Worm (Caenorhabditis elegans): ENCODE measurements around the gene T28F3.9.

- TF ChIP-seq nfya-1 (tag; optimal IDR thresholded peaks at IDR 0.05; ENCODE audit: insufficient read depth) (no peak), ama-1 (optimal IDR thresholded peaks at IDR 0.05) (no peak), ztf-4 (tag; optimal IDR thresholded peaks at IDR 0.05) (no peak), nhr-77 (tag; optimal IDR thresholded peaks at IDR 0.05) (no peak), skn-1 (tag; optimal IDR thresholded peaks at IDR 0.05) (no peak), fkh-10 (GFP tag; optimal IDR thresholded peaks at IDR 0.05) (no peak), nhr-28 (tag; optimal IDR thresholded peaks at IDR 0.05) (no peak), nhr-237 (tag; optimal IDR thresholded peaks at IDR 0.05) (no peak), nhr-76 (tag; optimal IDR thresholded peaks at IDR 0.05) (no peak), snpc-4 (tag; optimal IDR thresholded peaks at IDR 0.05) (no peak), ceh-82 (tag; optimal IDR thresholded peaks at IDR 0.05) (no peak), ceh-9 (tag; optimal IDR thresholded peaks at IDR 0.05) (no peak), pqm-1 (tag; optimal IDR thresholded peaks at IDR 0.05) (no peak), ceh-28 (tag; optimal IDR thresholded peaks at IDR 0.05) (no peak)
Measured at ce11 chrIV:17294489-17294888, 13.8 kb upstream of the T28F3.9 start, which contains the start of gene T28F3.5.
